Fruit fly (Drosophila melanogaster) whole organism, pupa: ENCODE data around the gene CG7024.

Experiments used
- CG12605 ChIP-seq: fragments of 200-800 bp; sonication (Bioruptor generic); IDR thresholded peaks from 2 replicates; pipeline ENCODE4 v1.3.6; 2022; ENCODE audit warnings: missing biosample characterization, missing genetic modification characterization
- CG13204 ChIP-seq: fragments of 200-800 bp; sonication (Bioruptor generic); optimal IDR thresholded peaks from 2 replicates; lab custom pipeline; 2018; ENCODE audit warnings: missing biosample characterization, mild to moderate bottlenecking, missing genetic modification characterization, moderate library complexity
- CG32121 ChIP-seq: fragments of 200-800 bp; sonication (Bioruptor generic); IDR thresholded peaks from 2 replicates; pipeline ENCODE4 v1.3.6; 2022; ENCODE audit warnings: missing biosample characterization, missing genetic modification characterization
- CG8159 ChIP-seq: fragments of 200-800 bp; sonication (Bioruptor generic); optimal IDR thresholded peaks from 3 replicates; lab custom pipeline; 2018; ENCODE audit warnings: missing biosample characterization, mild to moderate bottlenecking, missing genetic modification characterization, moderate library complexity
- CG8301 ChIP-seq: fragments of 200-800 bp; sonication (Bioruptor generic); optimal IDR thresholded peaks from 2 replicates; lab custom pipeline; 2018; ENCODE audit warnings: missing biosample characterization, mild to moderate bottlenecking, missing genetic modification characterization
- Pif1B ChIP-seq: fragments of 200-800 bp; sonication (Bioruptor generic); optimal IDR thresholded peaks from 3 replicates; lab custom pipeline; 2016; ENCODE audit warnings: missing biosample characterization, missing genetic modification characterization
- gl ChIP-seq: fragments of 200-800 bp; sonication (Bioruptor generic); optimal IDR thresholded peaks from 2 replicates; lab custom pipeline; 2018; ENCODE audit warnings: missing biosample characterization, mild to moderate bottlenecking, missing genetic modification characterization
- rn ChIP-seq: fragments of 200-800 bp; sonication (Bioruptor generic); IDR thresholded peaks from 2 replicates; pipeline ENCODE4 v1.3.6; 2022; ENCODE audit warnings: missing biosample characterization, missing genetic modification characterization

DNA sequence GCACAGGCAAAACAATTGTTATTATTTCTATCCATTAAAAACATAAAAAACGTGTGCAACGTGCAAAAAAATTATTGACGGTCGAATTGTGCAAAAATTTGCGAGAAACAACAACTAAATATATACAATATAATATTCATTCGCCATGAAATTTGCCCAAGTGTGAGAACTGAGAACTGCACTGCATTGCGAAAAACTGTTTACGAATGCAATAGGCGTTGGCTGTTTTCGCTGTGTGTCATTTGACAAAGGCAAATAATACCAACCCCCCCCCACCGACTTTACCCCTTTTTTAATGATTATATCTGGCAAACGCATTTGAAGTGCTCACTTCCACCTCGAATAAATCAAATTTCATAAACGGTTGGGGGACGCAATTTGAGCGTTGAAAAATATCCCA, 30.1 kb upstream of the CG7024 start:
- TF ChIP-seq CG12605 (GFP tag; lab: Robert Waterston, UW) (no peak), CG8159 (no peak), gl (tag; lab: Kevin White, UChicago) (no peak), rn (no peak), Pif1B (GFP tag; lab: Kevin White, UChicago) (no peak), CG8301 (tag; lab: Kevin White, UChicago) (no peak), CG13204 (GFP tag; lab: Kevin White, UChicago) (no peak), CG32121 (GFP tag; lab: Robert Waterston, UW) (no peak)
